Worm (Caenorhabditis elegans): ENCODE measurements around the gene cpl-1.

ce11 chrV:16643558-16643957 lies 48.4 kb upstream of the cpl-1 start, which contains the start of gene srw-77:
- TF ChIP-seq nfya-1 (tag; optimal IDR thresholded peaks at IDR 0.05; ENCODE audit: borderline replicate concordance, insufficient read depth), result no peak
- TF ChIP-seq ceh-91 (GFP tag; IDR thresholded peaks at IDR 0.05), result no peak
- no peak for TF ChIP-seq ztf-28 (GFP tag; IDR thresholded peaks at IDR 0.05)
- no peak for TF ChIP-seq ztf-25 (GFP tag; IDR thresholded peaks at IDR 0.05)
- TF ChIP-seq chd-7 (tag; optimal IDR thresholded peaks at IDR 0.05), result no peak
- TF ChIP-seq ama-1 (optimal IDR thresholded peaks at IDR 0.05), result no peak
- no peak for TF ChIP-seq ama-1 (GFP tag; optimal IDR thresholded peaks at IDR 0.05)
- TF ChIP-seq efl-1 (GFP tag; optimal IDR thresholded peaks at IDR 0.05), result no peak
- no peak for TF ChIP-seq bed-2 (GFP tag; IDR thresholded peaks at IDR 0.05)
- TF ChIP-seq repo-1 (tag; optimal IDR thresholded peaks at IDR 0.05), result no peak

All from whole organism, young adult.